Worm (Caenorhabditis elegans) whole organism, L2 larva: ENCODE results near the gene fbxa-96.
A peak's percentile ranks its signal among the peaks of the same experiment; 100 is the strongest.

Source experiments
- Y55F3AM.14 ChIP-seq: fragments of 200-800 bp; sonication (Bioruptor generic); optimal IDR thresholded peaks from 2 replicates; lab custom pipeline; 2018; ENCODE audit warnings: mild to moderate bottlenecking, missing genetic modification characterization, missing compliant biosample characterization
- egl-27 ChIP-seq: sonication (generic microtip); optimal IDR thresholded peaks from 3 replicates; lab custom pipeline; 2017; ENCODE audit warnings: missing biosample characterization, missing genetic modification reagents, missing genetic modification characterization
- mab-5 ChIP-seq: fragments of 150-350 bp; optimal IDR thresholded peaks from 2 replicates; lab custom pipeline; 2014; ENCODE audit warnings: missing biosample characterization, missing genetic modification characterization
- mbf-1 ChIP-seq: sonication (generic microtip); optimal IDR thresholded peaks from 2 replicates; lab custom pipeline; 2017; ENCODE audit warnings: missing biosample characterization, missing genetic modification characterization
- nhr-237 ChIP-seq: fragments of 150-350 bp; optimal IDR thresholded peaks from 2 replicates; lab custom pipeline; 2014; ENCODE audit warnings: missing biosample characterization, missing genetic modification characterization
- nhr-77 ChIP-seq: fragments of 150-350 bp; optimal IDR thresholded peaks from 2 replicates; lab custom pipeline; 2014; ENCODE audit warnings: missing biosample characterization, missing genetic modification characterization
- ztf-11 ChIP-seq: sonication (generic microtip); optimal IDR thresholded peaks from 2 replicates; lab custom pipeline; 2017; ENCODE audit warnings: missing biosample characterization, missing genetic modification characterization

DNA sequence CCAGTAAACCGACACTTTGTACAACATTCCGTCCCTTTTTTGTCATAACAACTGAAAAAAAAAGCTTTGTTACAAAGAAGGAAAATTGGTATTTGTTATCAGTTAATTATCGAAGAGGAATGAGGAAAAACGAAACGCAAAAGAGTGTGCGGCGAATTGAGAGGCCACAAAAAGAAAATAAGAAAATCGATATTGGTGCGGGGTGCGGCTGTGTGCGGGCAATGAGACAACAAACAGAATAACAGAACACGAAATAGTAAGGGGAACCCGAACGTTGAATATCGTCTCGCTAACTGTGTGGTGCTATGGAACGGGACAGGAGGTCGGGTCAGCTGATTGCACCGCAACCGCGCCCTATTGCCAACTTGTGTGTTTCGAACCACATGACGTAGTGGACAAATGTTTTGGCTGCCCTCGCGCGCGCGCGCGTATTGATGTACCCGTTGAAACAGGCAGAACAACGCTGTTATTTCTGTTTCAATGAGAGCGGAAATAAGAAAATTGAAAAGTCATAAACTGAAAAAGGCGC lies 19.6 kb downstream of the fbxa-96 start, which contains the start of gene C18B12.4:
- peak; percentile 8 for TF ChIP-seq egl-27
- TF ChIP-seq nhr-237 (tag; lab: Kevin White, UChicago): no peak
- TF ChIP-seq mab-5 (tag; lab: Kevin White, UChicago): peak; percentile 38
- no peak for TF ChIP-seq mbf-1
- TF ChIP-seq nhr-77: no peak
- TF ChIP-seq Y55F3AM.14 (GFP tag; lab: Kevin White, UChicago): peak; percentile 85
- no peak for TF ChIP-seq ztf-11 (tag; lab: Kevin White, UChicago)
